Fruit fly (Drosophila melanogaster) Kc167 (cell line): ENCODE measurements around the gene CG42714.

Experiments
- Myc ChIP-seq: fragments of >200 bp; optimal IDR thresholded peaks from 2 replicates; lab custom pipeline; 2017; ENCODE audit warnings: missing external identifiers
- Sin3A ChIP-seq: fragments of >200 bp; optimal IDR thresholded peaks from 2 replicates; lab custom pipeline; 2018; ENCODE audit warnings: missing external identifiers
- h ChIP-seq: fragments of >200 bp; optimal IDR thresholded peaks from 3 replicates; lab custom pipeline; 2018; ENCODE audit warnings: missing external identifiers
- insv ChIP-seq: fragments of >200 bp; optimal IDR thresholded peaks from 3 replicates; lab custom pipeline; 2018; ENCODE audit warnings: missing external identifiers
- psq ChIP-seq: fragments of >200 bp; optimal IDR thresholded peaks from 2 replicates; lab custom pipeline; 2017; ENCODE audit warnings: missing external identifiers

DNA sequence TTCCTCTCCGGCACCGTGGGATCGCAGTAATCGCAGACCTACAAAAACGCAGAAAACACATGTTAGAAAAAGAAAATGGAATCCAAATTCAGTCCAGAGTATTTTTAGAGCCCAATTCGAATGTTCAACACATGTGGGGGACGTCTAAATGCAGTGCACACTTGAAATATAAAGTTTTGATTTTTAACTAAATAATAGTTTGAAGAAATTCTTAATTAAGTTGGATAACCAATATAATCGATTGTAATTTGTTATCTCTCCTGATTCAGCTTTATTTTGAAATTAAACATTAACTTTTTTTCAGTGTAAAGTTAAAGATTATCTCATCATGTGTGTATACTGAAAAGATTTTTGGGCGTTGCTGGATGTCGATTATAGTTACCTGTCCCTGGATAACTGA lies 16.6 kb downstream of the CG42714 start:
- TF ChIP-seq Sin3A (lab: Kevin White, UChicago) (no peak), psq (lab: Kevin White, UChicago) (no peak), h (lab: Kevin White, UChicago) (no peak), Myc (lab: Kevin White, UChicago) (no peak), insv (lab: Kevin White, UChicago) (no peak)
